Fruit fly (Drosophila melanogaster) whole organism, prepupa: ENCODE data around the gene CG42394.

Source experiments
- Blimp-1 ChIP-seq: fragments of 200-800 bp; sonication (Bioruptor generic); optimal IDR thresholded peaks from 3 replicates; lab custom pipeline; 2017; ENCODE audit warnings: missing biosample characterization, missing genetic modification characterization, mild to moderate bottlenecking, moderate library complexity, missing genetic modification reagents
- CG10669 ChIP-seq: fragments of 200-800 bp; sonication (Bioruptor generic); optimal IDR thresholded peaks from 3 replicates; lab custom pipeline; 2018; ENCODE audit warnings: missing biosample characterization, mild to moderate bottlenecking, missing genetic modification characterization, moderate library complexity
- CG3032 ChIP-seq: fragments of 200-800 bp; optimal IDR thresholded peaks from 2 replicates; lab custom pipeline; 2019; ENCODE audit warnings: missing biosample characterization, mild to moderate bottlenecking, missing genetic modification characterization, moderate library complexity
- Hr38 ChIP-seq: sonication (Bioruptor generic); optimal IDR thresholded peaks from 2 replicates; lab custom pipeline; 2016; ENCODE audit warnings: missing biosample characterization, missing genetic modification characterization
- Sox15 ChIP-seq: fragments of 200-800 bp; sonication (Bioruptor generic); optimal IDR thresholded peaks from 3 replicates; lab custom pipeline; 2016; ENCODE audit warnings: missing biosample characterization, missing genetic modification characterization

DNA sequence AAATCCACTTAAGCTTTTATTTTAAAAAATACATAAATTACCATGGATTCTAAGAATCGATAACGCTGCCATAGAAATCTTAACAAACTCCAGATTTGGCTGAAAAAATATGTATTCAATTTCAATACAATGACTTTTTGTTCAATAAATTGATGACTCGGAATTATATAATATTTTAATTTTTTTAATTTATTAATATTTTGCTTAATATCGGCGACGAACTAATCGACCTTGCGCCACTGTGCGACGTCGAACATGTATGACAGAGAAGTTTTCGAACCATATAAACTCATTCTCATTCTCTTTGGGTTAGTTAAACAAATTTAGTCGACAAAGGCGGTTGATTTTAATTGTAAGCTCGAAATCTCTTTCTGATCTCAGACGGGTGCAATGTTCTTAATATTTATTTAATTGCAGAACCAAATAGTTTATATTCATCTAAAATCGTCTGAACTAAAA, at the start of gene CG42394:
- TF ChIP-seq Blimp-1 (GFP tag; lab: Kevin White, UChicago) (peak; percentile 77), Hr38 (no peak), CG10669 (peak; percentile 94), CG3032 (tag; lab: Kevin White, UChicago) (peak; percentile 93), Sox15 (peak; percentile 55)
